Fruit fly (Drosophila melanogaster) whole organism, adult: Measurements from ENCODE around the gene Pat1.

Experiments
- CG11617 ChIP-seq: fragments of 200-800 bp; sonication (Bioruptor generic); optimal IDR thresholded peaks from 2 replicates; lab custom pipeline; 2017; ENCODE audit warnings: mild to moderate bottlenecking, missing biosample characterization, missing genetic modification reagents, missing genetic modification characterization
- CG12768 ChIP-seq: fragments of 200-800 bp; sonication (Bioruptor generic); optimal IDR thresholded peaks from 2 replicates; lab custom pipeline; 2017; ENCODE audit warnings: missing biosample characterization, missing genetic modification characterization, mild to moderate bottlenecking, moderate library complexity, missing genetic modification reagents
- CG14711 ChIP-seq: fragments of 200-800 bp; sonication (Bioruptor generic); optimal IDR thresholded peaks from 2 replicates; lab custom pipeline; 2018; ENCODE audit warnings: missing biosample characterization, mild to moderate bottlenecking, missing genetic modification characterization, moderate library complexity
- CG1620 ChIP-seq: fragments of 200-800 bp; sonication (Bioruptor generic); optimal IDR thresholded peaks from 2 replicates; lab custom pipeline; 2016; ENCODE audit warnings: missing biosample characterization, missing genetic modification characterization
- CG33017 ChIP-seq: fragments of 200-800 bp; sonication (Bioruptor generic); optimal IDR thresholded peaks from 2 replicates; lab custom pipeline; 2018; ENCODE audit warnings: missing biosample characterization, mild to moderate bottlenecking, missing genetic modification characterization, moderate library complexity
- CG5204 ChIP-seq: fragments of 200-800 bp; sonication (Bioruptor generic); optimal IDR thresholded peaks from 2 replicates; lab custom pipeline; 2016; ENCODE audit warnings: missing biosample characterization, missing genetic modification characterization
- CG7045 ChIP-seq: fragments of 200-800 bp; sonication (Bioruptor generic); optimal IDR thresholded peaks from 2 replicates; lab custom pipeline; 2017; ENCODE audit warnings: missing biosample characterization, mild to moderate bottlenecking, missing genetic modification characterization
- CG7101 ChIP-seq: fragments of 200-800 bp; sonication (Bioruptor generic); optimal IDR thresholded peaks from 2 replicates; lab custom pipeline; 2018; ENCODE audit warnings: missing biosample characterization, mild to moderate bottlenecking, missing genetic modification characterization, moderate library complexity
- Clk ChIP-seq: fragments of 200-800 bp; sonication (Bioruptor generic); optimal IDR thresholded peaks from 2 replicates; lab custom pipeline; 2017; ENCODE audit warnings: missing biosample characterization, missing genetic modification characterization
- Crg-1 ChIP-seq: fragments of 200-800 bp; sonication (Bioruptor generic); optimal IDR thresholded peaks from 2 replicates; lab custom pipeline; 2016; ENCODE audit warnings: missing biosample characterization, missing genetic modification characterization
- Hr96 ChIP-seq: fragments of 200-800 bp; sonication (Bioruptor generic); optimal IDR thresholded peaks from 2 replicates; lab custom pipeline; 2016; ENCODE audit warnings: missing biosample characterization, missing genetic modification characterization
- Mnt ChIP-seq: fragments of 200-800 bp; sonication (Bioruptor generic); optimal IDR thresholded peaks from 2 replicates; lab custom pipeline; 2016; ENCODE audit warnings: missing biosample characterization, mild to moderate bottlenecking, missing genetic modification characterization
- bab1 ChIP-seq: fragments of 200-800 bp; sonication (Bioruptor generic); optimal IDR thresholded peaks from 3 replicates; lab custom pipeline; 2019; ENCODE audit warnings: missing biosample characterization, mild to moderate bottlenecking, missing genetic modification characterization, moderate library complexity
- cic ChIP-seq: fragments of 200-800 bp; sonication (Bioruptor generic); optimal IDR thresholded peaks from 2 replicates; lab custom pipeline; 2017; ENCODE audit warnings: missing biosample characterization, mild to moderate bottlenecking, missing genetic modification characterization, moderate library complexity
- cnc ChIP-seq, 2 experiments: fragments of >200 bp; optimal IDR thresholded peaks; 2 replicates each; lab custom pipeline; 2017
- kay ChIP-seq: fragments of 200-800 bp; sonication (Bioruptor generic); peaks from one replicate; lab custom pipeline; 2016; ENCODE audit warnings: missing biosample characterization, missing genetic modification characterization, borderline replicate concordance
- ovo ChIP-seq: fragments of 200-800 bp; sonication (Bioruptor generic); optimal IDR thresholded peaks from 2 replicates; lab custom pipeline; 2016; ENCODE audit warnings: missing biosample characterization, missing genetic modification characterization
- pad ChIP-seq: fragments of 200-800 bp; sonication (Bioruptor generic); optimal IDR thresholded peaks from 3 replicates; lab custom pipeline; 2017; ENCODE audit warnings: missing biosample characterization, missing genetic modification characterization, mild to moderate bottlenecking, moderate library complexity, missing genetic modification reagents
- tj ChIP-seq: fragments of 200-800 bp; sonication (Bioruptor generic); optimal IDR thresholded peaks from 3 replicates; lab custom pipeline; 2017; ENCODE audit warnings: missing biosample characterization, mild to moderate bottlenecking, missing genetic modification characterization, moderate library complexity
- toe ChIP-seq: fragments of 200-800 bp; sonication (Bioruptor generic); optimal IDR thresholded peaks from 2 replicates; lab custom pipeline; 2016; ENCODE audit warnings: missing biosample characterization, missing genetic modification characterization

Gene Pat1

dm6 chrX:6613581-6613980, 23.0 kb downstream of the Pat1 start:
- no peak for TF ChIP-seq pad (GFP tag; lab: Kevin White, UChicago)
- no peak for TF ChIP-seq CG1620 (GFP tag; lab: Kevin White, UChicago)
- no peak for TF ChIP-seq kay (GFP tag; lab: Kevin White, UChicago)
- no peak for TF ChIP-seq CG12768 (GFP tag; lab: Kevin White, UChicago)
- TF ChIP-seq Crg-1 (GFP tag; lab: Kevin White, UChicago): no peak
- no peak for TF ChIP-seq toe (GFP tag; lab: Kevin White, UChicago)
- no peak for TF ChIP-seq ovo (GFP tag; lab: Kevin White, UChicago)

- TF ChIP-seq Hr96 (GFP tag; lab: Kevin White, UChicago) (no peak), CG5204 (GFP tag; lab: Kevin White, UChicago) (no peak), Clk (GFP tag; lab: Kevin White, UChicago) (no peak), bab1 (GFP tag; lab: Kevin White, UChicago) (no peak), CG33017 (tag; lab: Kevin White, UChicago) (no peak), Mnt (no peak), cic (GFP tag; lab: Kevin White, UChicago) (no peak), CG7101 (no peak), toe (GFP tag; lab: Kevin White, UChicago) (no peak), Crg-1 (GFP tag; lab: Kevin White, UChicago) (no peak), kay (GFP tag; lab: Kevin White, UChicago) (no peak), CG11617 (GFP tag; lab: Kevin White, UChicago) (no peak)
Observed at dm6 chrX:6614266-6614665, 23.7 kb downstream of the Pat1 start.

dm6 chrX:6615476-6615875, 24.9 kb downstream of the Pat1 start:
- TF ChIP-seq Mnt (no peak), tj (GFP tag; lab: Kevin White, UChicago) (peak; percentile 9), toe (GFP tag; lab: Kevin White, UChicago) (no peak), CG11617 (GFP tag; lab: Kevin White, UChicago) (no peak)

dm6 chrX:6616771-6617170, 26.2 kb downstream of the Pat1 start:
- TF ChIP-seq bab1 (GFP tag; lab: Kevin White, UChicago) (no peak), tj (GFP tag; lab: Kevin White, UChicago) (peak; percentile 15)

dm6 chrX:6617372-6617771, 26.8 kb downstream of the Pat1 start:
- TF ChIP-seq toe (GFP tag; lab: Kevin White, UChicago) (no peak), CG14711 (tag; lab: Kevin White, UChicago) (peak; percentile 12), CG11617 (GFP tag; lab: Kevin White, UChicago) (no peak)

dm6 chrX:6621566-6622006, 31.0 kb downstream of the Pat1 start:
- no peak for TF ChIP-seq Clk (GFP tag; lab: Kevin White, UChicago)
- TF ChIP-seq bab1 (GFP tag; lab: Kevin White, UChicago): no peak
- no peak for TF ChIP-seq CG11617 (GFP tag; lab: Kevin White, UChicago)
- no peak for TF ChIP-seq CG12768 (GFP tag; lab: Kevin White, UChicago)

- TF ChIP-seq bab1 (GFP tag; lab: Kevin White, UChicago): peak; percentile 93
- TF ChIP-seq CG7101: no peak
Observed at dm6 chrX:6624006-6624745, 33.6 kb downstream of the Pat1 start.

- TF ChIP-seq cic (GFP tag; lab: Kevin White, UChicago): no peak
- no peak for TF ChIP-seq CG7045 (GFP tag; lab: Kevin White, UChicago)
- TF ChIP-seq CG14711 (tag; lab: Kevin White, UChicago): no peak
- no peak for TF ChIP-seq cnc (optimal IDR thresholded peaks at IDR 0.05; lab: Kevin White, UChicago)
- no peak for TF ChIP-seq toe (GFP tag; lab: Kevin White, UChicago)
- no peak for TF ChIP-seq ovo (GFP tag; lab: Kevin White, UChicago)
- no peak for TF ChIP-seq Mnt
- TF ChIP-seq Hr96 (GFP tag; lab: Kevin White, UChicago): no peak
- no peak for TF ChIP-seq Clk (GFP tag; lab: Kevin White, UChicago)
Observed at dm6 chrX:6624977-6625591, 34.5 kb downstream of the Pat1 start.
